Worm (Caenorhabditis elegans): Measurements from ENCODE around the gene ubc-23.

ubc-23 gene

DNA sequence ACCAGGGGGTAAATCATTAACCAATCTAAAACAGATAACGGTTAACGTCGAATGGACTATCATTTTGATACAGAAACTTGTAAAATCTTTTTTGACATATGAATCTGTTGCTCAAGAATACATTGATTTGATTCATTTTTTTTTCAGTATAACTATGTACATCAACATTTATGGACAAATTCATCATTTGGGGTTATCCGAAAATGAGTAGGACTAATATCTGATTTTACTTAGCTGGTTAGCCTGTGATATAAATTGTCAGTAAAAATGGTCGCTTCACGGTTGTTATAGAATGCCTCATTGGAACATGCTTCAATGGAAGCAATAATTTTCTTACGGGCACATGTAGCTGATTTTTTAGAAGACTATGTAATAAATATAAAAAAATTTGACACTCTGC lies 46.4 kb upstream of the ubc-23 start:
- TF ChIP-seq nhr-120 (GFP tag; IDR thresholded peaks at IDR 0.05): no peak
- TF ChIP-seq madf-8 (GFP tag; conservative IDR thresholded peaks at IDR 0.05): no peak
- TF ChIP-seq nhr-90 (tag; optimal IDR thresholded peaks at IDR 0.05): no peak
- TF ChIP-seq atf-7 (tag; optimal IDR thresholded peaks at IDR 0.05): no peak
- no peak for TF ChIP-seq K12H6.12 (tag; optimal IDR thresholded peaks at IDR 0.05)
- no peak for TF ChIP-seq Y56A3A.18 (GFP tag; IDR thresholded peaks at IDR 0.05)
- no peak for TF ChIP-seq Y53F4B.3 (GFP tag; IDR thresholded peaks at IDR 0.05)

DNA sequence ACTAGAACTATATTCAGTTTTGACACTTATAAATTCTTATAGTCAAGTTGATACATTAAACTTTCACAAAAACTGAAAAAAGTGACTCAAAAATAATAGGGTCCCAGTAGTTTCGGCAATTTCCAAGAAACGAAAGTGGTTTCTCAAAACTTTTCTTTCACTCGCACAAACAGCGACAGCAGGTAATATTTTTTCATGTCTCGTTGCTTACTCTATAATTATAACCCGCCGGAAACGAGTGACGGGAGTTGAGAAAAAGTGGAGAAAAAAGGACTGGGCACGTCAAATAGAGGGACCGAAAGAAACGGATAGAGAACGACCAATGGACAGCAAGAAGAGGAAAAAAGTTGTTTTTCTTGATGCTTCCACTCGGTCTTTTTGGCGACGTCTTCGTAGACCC lies 44.2 kb upstream of the ubc-23 start:
- TF ChIP-seq F52B5.7 (tag; optimal IDR thresholded peaks at IDR 0.05) (no peak), bed-1 (GFP tag; IDR thresholded peaks at IDR 0.05) (no peak), attf-5 (GFP tag; optimal IDR thresholded peaks at IDR 0.05) (no peak), cebp-2 (GFP tag; IDR thresholded peaks at IDR 0.05) (no peak), hrde-1 (tag; optimal IDR thresholded peaks at IDR 0.05; ENCODE audit: borderline replicate concordance) (no peak)

DNA sequence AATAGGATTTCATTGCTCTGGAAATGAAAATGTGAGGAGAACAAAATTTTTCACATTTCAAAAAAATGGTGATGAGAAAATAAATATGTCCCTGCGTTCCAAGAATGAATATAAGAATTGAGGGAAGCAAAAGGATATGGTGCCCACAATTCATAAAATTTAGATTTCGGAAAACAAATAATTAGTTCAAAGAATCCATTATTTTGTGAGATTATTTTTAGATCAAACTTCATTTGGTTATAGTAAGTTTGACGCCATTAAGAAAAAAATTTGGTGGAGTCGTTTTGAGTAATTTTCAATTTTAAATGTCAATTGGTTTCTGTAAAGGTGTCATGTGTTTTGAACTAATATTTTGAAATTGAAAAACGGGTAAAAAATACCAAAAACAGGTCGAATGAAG lies 43.7 kb upstream of the ubc-23 start:
- TF ChIP-seq F37B4.10 (GFP tag; IDR thresholded peaks at IDR 0.05) (no peak), nfya-1 (tag; optimal IDR thresholded peaks at IDR 0.05; ENCODE audit: borderline replicate concordance, insufficient read depth) (no peak)

DNA sequence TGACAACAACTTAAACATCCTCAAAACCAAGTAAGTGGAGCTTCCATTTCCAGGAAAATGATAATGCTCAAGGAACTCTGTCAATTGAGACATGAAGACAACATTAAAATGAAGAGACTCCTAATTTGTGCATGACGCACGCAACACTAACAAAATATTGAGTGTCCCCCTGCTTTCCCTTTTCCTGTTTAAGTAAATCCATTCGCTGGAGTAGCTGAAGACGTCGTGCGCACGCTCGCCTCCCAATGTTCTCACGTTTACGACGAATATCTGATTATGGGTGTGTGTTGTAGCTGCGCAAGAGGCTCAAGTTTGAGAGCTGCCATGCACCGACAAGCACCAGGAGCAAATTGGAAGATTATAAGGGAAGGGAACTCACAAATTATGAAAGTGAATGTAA lies 43.1 kb upstream of the ubc-23 start:
- TF ChIP-seq ceh-27 (GFP tag; optimal IDR thresholded peaks at IDR 0.05) (peak; percentile 18), chd-7 (tag; optimal IDR thresholded peaks at IDR 0.05) (peak; percentile 68), dox-1 (GFP tag; IDR thresholded peaks at IDR 0.05) (0 out of 2 replicates have a peak, but pooled peaks have one; percentile 9), lin-40 (tag; optimal IDR thresholded peaks at IDR 0.05) (peak; percentile 1), ccch-3 (GFP tag; optimal IDR thresholded peaks at IDR 0.05) (no peak), snpc-1.3 (tag; optimal IDR thresholded peaks at IDR 0.05; ENCODE audit: insufficient read depth) (no peak), mxl-1 (tag; optimal IDR thresholded peaks at IDR 0.05) (no peak), rcor-1 (GFP tag; IDR thresholded peaks at IDR 0.05) (no peak), madf-3 (GFP tag; IDR thresholded peaks at IDR 0.05) (0 out of 2 replicates have a peak, but pooled peaks have one; percentile 66), aptf-2 (GFP tag; conservative IDR thresholded peaks at IDR 0.05) (no peak), K11D2.4 (GFP tag; IDR thresholded peaks at IDR 0.05) (0 out of 2 replicates have a peak, but pooled peaks have one; percentile 17), F52B5.7 (tag; optimal IDR thresholded peaks at IDR 0.05) (peak; percentile 24), atf-7 (tag; optimal IDR thresholded peaks at IDR 0.05) (no peak), nfyb-1 (GFP tag; IDR thresholded peaks at IDR 0.05) (0 out of 2 replicates have a peak, but pooled peaks have one; percentile 21), mcd-1 (GFP tag; IDR thresholded peaks at IDR 0.05) (0 out of 2 replicates have a peak, but pooled peaks have one; percentile 22), pbrm-1 (GFP tag; IDR thresholded peaks at IDR 0.05) (0 out of 2 replicates have a peak, but pooled peaks have one; percentile 7)

DNA sequence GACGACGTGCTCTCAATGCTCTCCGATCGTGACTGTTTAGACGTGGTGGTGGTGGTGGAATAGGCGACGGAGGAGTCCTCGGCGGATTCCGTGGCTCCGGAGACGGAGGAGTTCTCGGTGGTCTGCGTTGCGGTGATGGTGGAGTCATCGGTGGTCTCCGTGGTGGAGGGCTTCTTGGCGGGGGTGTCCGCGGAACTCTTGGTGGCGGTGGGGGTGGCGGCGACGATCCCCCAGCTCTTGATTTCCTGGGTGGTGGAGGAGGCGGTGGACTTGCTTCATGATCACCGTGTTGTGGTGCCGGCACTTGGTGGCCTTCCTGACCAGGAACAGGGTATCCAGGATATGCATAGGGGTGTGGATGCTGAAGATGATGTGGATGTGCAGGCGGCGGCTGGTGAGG lies 38.6 kb upstream of the ubc-23 start:
- TF ChIP-seq hmg-1.2 (GFP tag; IDR thresholded peaks at IDR 0.05) (0 out of 2 replicates have a peak, but pooled peaks have one; percentile 16), madf-6 (GFP tag; IDR thresholded peaks at IDR 0.05) (no peak), egrh-3 (GFP tag; IDR thresholded peaks at IDR 0.05) (peak; percentile 95), zfh-2 (GFP tag; conservative IDR thresholded peaks at IDR 0.05) (peak; percentile 95)

All from whole organism, young adult.